Worm (Caenorhabditis elegans): Measurements from ENCODE around the gene dot-1.4.
A peak's percentile ranks its signal among the peaks of the same experiment; 100 is the strongest.

dot-1.4 gene

DNA sequence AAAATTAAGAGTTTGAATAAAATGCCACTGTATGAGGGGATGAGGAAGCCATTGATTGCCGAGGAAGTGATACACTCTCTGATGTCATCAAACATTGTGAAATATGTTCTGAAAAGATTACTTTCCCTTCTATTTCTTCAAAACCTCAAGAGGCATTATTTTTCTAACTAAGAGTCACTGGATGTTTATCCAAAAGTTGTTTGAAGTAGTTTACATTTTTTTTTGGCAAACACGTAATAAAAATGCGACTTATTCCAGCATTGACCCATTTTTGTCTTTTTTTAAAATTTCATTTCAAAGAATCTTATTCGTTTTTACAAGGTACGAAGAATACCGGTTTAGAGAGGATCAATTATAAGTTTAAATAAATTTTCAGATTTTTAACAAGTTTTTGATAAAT is 24.2 kb downstream of the dot-1.4 start, which contains the start of gene Y62H9A.11:
TSS of gene Y62H9A.11 (minus strand) at position 101 of the 400 bp plus-strand sequence.
- TF ChIP-seq lsy-2 (tag; optimal IDR thresholded peaks at IDR 0.05) (no peak), mab-5 (tag; optimal IDR thresholded peaks at IDR 0.05) (no peak), nhr-6 (tag; optimal IDR thresholded peaks at IDR 0.05) (no peak), F13H6.1 (tag; optimal IDR thresholded peaks at IDR 0.05) (no peak), lin-13 (GFP tag; optimal IDR thresholded peaks at IDR 0.05) (no peak), crh-2 (tag; optimal IDR thresholded peaks at IDR 0.05) (no peak), unc-62 (GFP tag; optimal IDR thresholded peaks at IDR 0.05) (no peak), peb-1 (tag; optimal IDR thresholded peaks at IDR 0.05) (no peak), elt-3 (tag; optimal IDR thresholded peaks at IDR 0.05) (no peak), lin-39 (tag; optimal IDR thresholded peaks at IDR 0.05) (no peak)

DNA sequence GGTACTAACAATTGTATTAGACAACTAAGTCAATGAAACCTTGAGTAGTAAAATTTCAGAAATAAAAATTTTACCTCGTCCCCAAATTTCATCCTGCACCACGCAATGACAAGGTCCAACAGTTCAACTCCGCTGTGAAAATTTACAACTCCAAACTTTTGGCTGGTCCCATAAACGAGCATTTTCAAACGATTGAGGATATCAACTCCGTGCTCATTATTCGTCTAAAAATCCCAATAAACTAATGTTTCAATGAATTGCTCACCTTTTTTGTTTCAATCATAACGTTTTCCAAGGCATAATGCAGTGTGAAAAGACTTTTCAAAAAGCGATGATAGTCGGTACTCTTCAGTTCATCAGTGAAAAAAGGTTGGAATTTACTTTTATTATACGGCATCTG is 24.8 kb downstream of the dot-1.4 start:
- TF ChIP-seq fos-1 (tag; optimal IDR thresholded peaks at IDR 0.05) (no peak), ztf-4 (tag; optimal IDR thresholded peaks at IDR 0.05) (no peak), ceh-82 (tag; optimal IDR thresholded peaks at IDR 0.05) (no peak), R02D3.7 (tag; optimal IDR thresholded peaks at IDR 0.05) (no peak), ztf-11 (tag; optimal IDR thresholded peaks at IDR 0.05) (no peak), sma-3 (GFP tag; optimal IDR thresholded peaks at IDR 0.05) (no peak), nhr-23 (tag; optimal IDR thresholded peaks at IDR 0.05) (no peak), peb-1 (tag; optimal IDR thresholded peaks at IDR 0.05) (no peak), sma-9 (GFP tag; optimal IDR thresholded peaks at IDR 0.05) (no peak), sma-9 (tag; optimal IDR thresholded peaks at IDR 0.05) (no peak), snpc-4 (tag; optimal IDR thresholded peaks at IDR 0.05) (no peak)

DNA sequence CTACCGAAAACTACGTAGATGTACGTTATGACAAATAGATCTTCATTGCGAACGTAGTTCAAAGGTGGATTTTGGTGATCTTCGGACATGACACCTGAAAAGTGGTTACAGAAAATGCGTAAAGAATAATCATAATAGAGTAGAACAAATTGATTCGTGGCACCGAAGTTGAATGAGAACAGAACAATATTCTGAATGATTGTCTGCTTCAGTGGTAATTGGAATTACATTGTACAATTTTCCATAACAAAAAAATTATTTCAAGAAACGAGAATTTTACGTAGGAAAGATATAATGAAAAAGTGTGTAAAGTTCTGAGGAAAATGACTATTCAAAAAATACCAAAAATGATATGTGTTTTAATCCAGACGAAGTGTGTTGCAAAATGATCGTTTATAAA is 28.8 kb downstream of the dot-1.4 start, which contains the start of gene Y62H9A.10:
TSS of gene Y62H9A.10 (minus strand) at position 101 of the 400 bp plus-strand sequence.
- TF ChIP-seq nhr-25 (tag; optimal IDR thresholded peaks at IDR 0.05), result no peak

DNA sequence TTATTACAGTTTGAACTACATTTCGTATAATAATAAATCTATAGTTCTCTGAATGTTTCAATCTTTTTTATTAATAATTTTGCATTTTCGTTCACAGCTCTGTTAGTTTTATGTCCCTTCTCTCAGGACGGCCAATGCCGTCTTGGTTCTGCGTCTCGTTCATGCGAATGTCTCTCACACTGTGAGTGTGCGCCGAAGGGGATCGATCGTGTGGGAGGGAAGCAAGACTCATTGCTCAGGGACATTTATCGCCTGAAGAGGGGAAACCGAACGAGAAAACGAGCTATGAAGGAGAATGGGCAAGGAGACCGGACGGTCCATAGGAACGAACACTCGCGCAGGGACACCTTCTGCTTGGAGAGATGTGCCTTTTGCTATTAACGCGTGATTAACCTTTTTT is 32.4 kb downstream of the dot-1.4 start:
- TF ChIP-seq mab-5 (tag; optimal IDR thresholded peaks at IDR 0.05) (peak; percentile 1), ztf-1 (GFP tag; conservative IDR thresholded peaks at IDR 0.05) (no peak)

DNA sequence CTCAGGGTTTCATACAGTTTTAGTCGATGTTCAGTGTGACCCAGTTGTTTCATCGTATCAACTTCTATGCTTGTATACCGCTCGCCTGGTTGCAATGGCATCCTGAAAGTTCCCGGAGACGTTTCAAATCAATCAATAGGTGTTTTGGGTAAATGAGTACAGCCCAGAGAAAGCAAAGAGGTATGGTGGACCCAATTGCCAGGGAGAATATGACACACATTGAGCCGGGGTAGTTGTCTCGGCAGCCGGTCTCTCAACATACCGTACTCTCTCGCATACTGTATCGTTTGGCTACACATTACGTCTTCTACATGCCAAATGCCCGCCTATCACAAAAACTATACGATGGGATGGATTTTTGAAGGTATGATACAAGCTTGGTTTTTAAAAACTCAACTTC is 33.4 kb downstream of the dot-1.4 start, which contains the start of gene Y62H9A.9:
TSS of gene Y62H9A.9 (minus strand) at position 101 of the 400 bp plus-strand sequence.
- TF ChIP-seq ztf-11 (tag; optimal IDR thresholded peaks at IDR 0.05), result no peak
- TF ChIP-seq elt-3 (tag; optimal IDR thresholded peaks at IDR 0.05), result no peak
- TF ChIP-seq lin-11 (tag; optimal IDR thresholded peaks at IDR 0.05), result no peak
- no peak for TF ChIP-seq mab-5 (tag; optimal IDR thresholded peaks at IDR 0.05)
- no peak for TF ChIP-seq R02D3.7 (tag; optimal IDR thresholded peaks at IDR 0.05)
- no peak for TF ChIP-seq unc-39 (tag; optimal IDR thresholded peaks at IDR 0.05)
- TF ChIP-seq sem-4 (tag; optimal IDR thresholded peaks at IDR 0.05), result no peak
- no peak for TF ChIP-seq gmeb-1 (tag; optimal IDR thresholded peaks at IDR 0.05)
- TF ChIP-seq F13H6.1 (tag; optimal IDR thresholded peaks at IDR 0.05), result no peak
- TF ChIP-seq nhr-25 (tag; optimal IDR thresholded peaks at IDR 0.05), result no peak

DNA sequence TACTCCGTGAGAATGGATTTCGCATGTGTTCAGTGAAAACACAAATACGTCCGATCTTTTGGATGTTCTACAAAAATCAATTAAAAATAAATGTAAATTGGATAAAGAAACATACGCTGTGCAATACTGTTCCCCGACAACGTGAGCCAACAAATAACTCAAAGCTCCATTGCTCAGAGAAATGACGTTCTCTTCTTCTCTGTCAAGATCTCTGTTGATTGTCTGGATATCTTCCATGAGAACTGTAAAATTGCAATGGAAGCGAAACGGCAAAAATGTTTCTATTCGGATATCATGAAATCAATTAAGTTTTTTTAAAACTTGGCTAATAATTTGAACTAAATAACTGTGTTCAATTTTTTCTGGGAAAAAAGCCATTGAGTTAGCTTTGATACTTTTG is 34.8 kb downstream of the dot-1.4 start:
- TF ChIP-seq ceh-82 (tag; optimal IDR thresholded peaks at IDR 0.05) (no peak), skn-1 (tag; optimal IDR thresholded peaks at IDR 0.05) (no peak), nhr-21 (tag; optimal IDR thresholded peaks at IDR 0.05) (no peak), ama-1 (optimal IDR thresholded peaks at IDR 0.05) (no peak), fos-1 (tag; optimal IDR thresholded peaks at IDR 0.05) (no peak), unc-39 (tag; optimal IDR thresholded peaks at IDR 0.05) (no peak), nhr-23 (tag; optimal IDR thresholded peaks at IDR 0.05) (no peak), unc-55 (GFP tag; optimal IDR thresholded peaks at IDR 0.05) (no peak), nhr-11 (tag; optimal IDR thresholded peaks at IDR 0.05) (no peak), nhr-12 (tag; optimal IDR thresholded peaks at IDR 0.05) (no peak), dmd-4 (tag; optimal IDR thresholded peaks at IDR 0.05) (no peak), peb-1 (tag; optimal IDR thresholded peaks at IDR 0.05) (no peak), mdl-1 (tag; optimal IDR thresholded peaks at IDR 0.05) (no peak)

All from whole organism, L2 larva.